Worm (Caenorhabditis elegans): ENCODE data around the gene C24A8.5.

DNA sequence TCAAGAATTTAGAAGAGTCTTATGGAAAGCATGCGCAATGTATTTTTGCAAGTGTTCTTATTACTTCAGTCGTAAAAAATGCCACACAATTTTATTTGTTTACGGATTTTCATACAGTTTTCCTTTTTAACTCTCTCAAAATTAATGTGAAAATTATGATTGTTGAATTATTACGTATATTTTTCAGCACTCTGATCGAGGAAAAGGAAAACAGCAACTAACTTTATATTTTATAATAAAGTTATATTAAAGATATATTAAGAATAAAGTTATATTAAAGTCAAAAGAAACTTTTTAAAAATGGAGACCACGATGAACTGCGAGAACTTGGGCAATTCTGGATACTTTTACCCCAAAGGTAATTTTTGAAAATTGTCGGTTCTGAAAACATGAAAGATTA is 21.5 kb upstream of the C24A8.5 start, which contains the start of gene F14H12.2:
- TF ChIP-seq nhr-77 (tag; optimal IDR thresholded peaks at IDR 0.05), result no peak
- no peak for TF ChIP-seq dsc-1 (tag; optimal IDR thresholded peaks at IDR 0.05)
- TF ChIP-seq efl-1 (optimal IDR thresholded peaks at IDR 0.05), result no peak
- no peak for TF ChIP-seq efl-1 (GFP tag; optimal IDR thresholded peaks at IDR 0.05 in 1 of 2)
- no peak for TF ChIP-seq sox-4 (tag; optimal IDR thresholded peaks at IDR 0.05)
- no peak for TF ChIP-seq jun-1 (tag; optimal IDR thresholded peaks at IDR 0.05)

Data from whole organism, L1 larva.